Worm (Caenorhabditis elegans) whole organism, young adult: ENCODE results near the gene tex-2.

Experiments used
- B0336.3 ChIP-seq: fragments of 200-800 bp; sonication (Bioruptor generic); IDR thresholded peaks from 2 replicates; pipeline ENCODE4 v1.3.6; 2022; ENCODE audit warnings: missing genetic modification characterization, missing compliant biosample characterization
- C06A6.2 ChIP-seq: fragments of 200-800 bp; sonication (Bioruptor generic); conservative IDR thresholded peaks from 2 replicates; pipeline ENCODE4 v1.3.6; 2022; ENCODE audit warnings: missing genetic modification characterization, missing compliant biosample characterization
- C17E4.6 ChIP-seq: fragments of 200-800 bp; sonication (Bioruptor generic); IDR thresholded peaks from 2 replicates; pipeline ENCODE4 v1.3.6; 2022; ENCODE audit warnings: missing genetic modification reagents, missing genetic modification characterization, missing compliant biosample characterization
- D2030.7 ChIP-seq: fragments of 200-800 bp; sonication (Bioruptor generic); IDR thresholded peaks from 2 replicates; pipeline ENCODE4 v1.3.6; 2022; ENCODE audit warnings: missing genetic modification reagents, missing genetic modification characterization, missing compliant biosample characterization
- F23B12.7 ChIP-seq: sonication (generic microtip); optimal IDR thresholded peaks from 2 replicates; lab custom pipeline; 2017; ENCODE audit warnings: missing genetic modification characterization, mild to moderate bottlenecking, missing compliant biosample characterization, antibody characterized with exemption, moderate library complexity; ENCODE audit not compliant: insufficient read depth
- F49E8.2 ChIP-seq: sonication (generic microtip); optimal IDR thresholded peaks from 3 replicates; lab custom pipeline; 2017; ENCODE audit warnings: missing genetic modification characterization, mild to moderate bottlenecking, missing compliant biosample characterization, antibody characterized with exemption, moderate library complexity; ENCODE audit not compliant: insufficient read depth
- F52B5.7 ChIP-seq: sonication (generic microtip); optimal IDR thresholded peaks from 2 replicates; lab custom pipeline; 2016; ENCODE audit warnings: mild to moderate bottlenecking, missing genetic modification characterization, missing compliant biosample characterization
- K11D2.4 ChIP-seq: fragments of 200-800 bp; sonication (Bioruptor generic); IDR thresholded peaks from 2 replicates; pipeline ENCODE4 v1.3.6; 2022; ENCODE audit warnings: missing genetic modification reagents, missing genetic modification characterization, missing compliant biosample characterization
- K12H6.12 ChIP-seq: fragments of 200-800 bp; sonication (Bioruptor generic); optimal IDR thresholded peaks from 2 replicates; lab custom pipeline; 2018; ENCODE audit warnings: mild to moderate bottlenecking, missing genetic modification characterization, missing compliant biosample characterization
- T07F8.4 ChIP-seq: sonication (generic microtip); optimal IDR thresholded peaks from 2 replicates; lab custom pipeline; 2016; ENCODE audit warnings: mild to moderate bottlenecking, missing genetic modification characterization, moderate library complexity, missing compliant biosample characterization
- akir-1 ChIP-seq: fragments of 200-800 bp; sonication (Bioruptor generic); optimal IDR thresholded peaks from 2 replicates; lab custom pipeline; 2018; ENCODE audit warnings: mild to moderate bottlenecking, missing genetic modification characterization, moderate library complexity, missing compliant biosample characterization
- aptf-3 ChIP-seq: fragments of 200-800 bp; sonication (Bioruptor generic); IDR thresholded peaks from 2 replicates; pipeline ENCODE4 v1.3.6; 2022; ENCODE audit warnings: missing genetic modification characterization, missing compliant biosample characterization
- bed-1 ChIP-seq: fragments of 200-800 bp; sonication (Bioruptor generic); IDR thresholded peaks from 2 replicates; pipeline ENCODE4 v1.3.6; 2022; ENCODE audit warnings: missing genetic modification reagents, missing genetic modification characterization, missing compliant biosample characterization
- cebp-1 ChIP-seq, 2 experiments: fragments of 200-800 bp in 1 of 2; sonication (Bioruptor generic) in 1 of 2; sonication (generic microtip) in 1 of 2; IDR thresholded peaks in 1 of 2; optimal IDR thresholded peaks in 1 of 2; 2 replicates each; pipeline versions ENCODE4 v1.3.6 to Lab custom; 2017 to 2022; ENCODE audit warnings: missing compliant biosample characterization in 2 of 2, missing genetic modification characterization in 2 of 2, mild to moderate bottlenecking in 1 of 2, missing genetic modification reagents in 1 of 2, moderate library complexity in 1 of 2
- ceh-40 ChIP-seq: fragments of 200-800 bp; sonication (Bioruptor generic); IDR thresholded peaks from 2 replicates; pipeline ENCODE4 v1.3.6; 2022; ENCODE audit warnings: missing genetic modification characterization, missing compliant biosample characterization
- ceh-79 ChIP-seq: sonication (generic microtip); optimal IDR thresholded peaks from 2 replicates; lab custom pipeline; 2017; ENCODE audit warnings: mild to moderate bottlenecking, missing genetic modification characterization, missing compliant biosample characterization
- ceh-91 ChIP-seq: fragments of 200-800 bp; sonication (Bioruptor generic); IDR thresholded peaks from 2 replicates; pipeline ENCODE4 v1.3.6; 2022; ENCODE audit warnings: missing genetic modification reagents, missing genetic modification characterization, missing compliant biosample characterization
- chd-7 ChIP-seq: sonication (generic microtip); optimal IDR thresholded peaks from 2 replicates; lab custom pipeline; 2016; ENCODE audit warnings: mild to moderate bottlenecking, missing genetic modification characterization, moderate library complexity, missing compliant biosample characterization
- die-1 ChIP-seq: sonication (generic microtip); optimal IDR thresholded peaks from 2 replicates; lab custom pipeline; 2016; ENCODE audit warnings: missing genotype, mild to moderate bottlenecking, missing genetic modification characterization, missing compliant biosample characterization
- dpl-1 ChIP-seq: fragments of 150-350 bp; optimal IDR thresholded peaks from 2 replicates; lab custom pipeline; 2014; ENCODE audit warnings: missing biosample characterization, missing genetic modification reagents, missing genetic modification characterization
- efl-1 ChIP-seq: fragments of 150-350 bp; optimal IDR thresholded peaks from 2 replicates; lab custom pipeline; 2014; ENCODE audit warnings: missing biosample characterization, missing genetic modification reagents, missing genetic modification characterization
- egl-18 ChIP-seq: fragments of 200-800 bp; sonication (Bioruptor generic); IDR thresholded peaks from 2 replicates; pipeline ENCODE4 v1.3.6; 2022; ENCODE audit warnings: missing genetic modification reagents, missing genetic modification characterization, missing compliant biosample characterization
- egl-44 ChIP-seq: fragments of 200-800 bp; sonication (Bioruptor generic); IDR thresholded peaks from 2 replicates; pipeline ENCODE4 v1.3.6; 2022; ENCODE audit warnings: missing genetic modification reagents, missing genetic modification characterization, missing compliant biosample characterization
- ekl-4 ChIP-seq: fragments of 200-800 bp; sonication (Bioruptor generic); IDR thresholded peaks from 2 replicates; pipeline ENCODE4 v1.3.6; 2022; ENCODE audit warnings: missing genetic modification reagents, missing genetic modification characterization, missing compliant biosample characterization
- fkh-3 ChIP-seq: sonication (generic microtip); optimal IDR thresholded peaks from 2 replicates; lab custom pipeline; 2016; ENCODE audit warnings: mild to moderate bottlenecking, missing genetic modification characterization, missing compliant biosample characterization
- him-1 ChIP-seq: sonication (generic microtip); optimal IDR thresholded peaks from 2 replicates; lab custom pipeline; 2016; ENCODE audit warnings: missing genotype, missing genetic modification reagents, missing genetic modification characterization, missing compliant biosample characterization
- hmg-1.2 ChIP-seq: fragments of 200-800 bp; sonication (Bioruptor generic); IDR thresholded peaks from 2 replicates; pipeline ENCODE4 v1.3.6; 2022; ENCODE audit warnings: missing genetic modification reagents, missing genetic modification characterization, missing compliant biosample characterization
- hmg-20 ChIP-seq: fragments of 200-800 bp; sonication (Bioruptor generic); IDR thresholded peaks from 2 replicates; pipeline ENCODE4 v1.3.6; 2022; ENCODE audit warnings: missing genetic modification reagents, missing genetic modification characterization, missing compliant biosample characterization
- let-526 ChIP-seq: fragments of 200-800 bp; sonication (Bioruptor generic); IDR thresholded peaks from 2 replicates; pipeline ENCODE4 v1.3.6; 2022; ENCODE audit warnings: missing genetic modification reagents, missing genetic modification characterization, missing compliant biosample characterization
- let-607 ChIP-seq, 2 experiments: fragments of 200-800 bp in 1 of 2; sonication (Bioruptor generic) in 1 of 2; sonication (generic microtip) in 1 of 2; optimal IDR thresholded peaks; 2 replicates each; lab custom pipeline; 2016 to 2018; ENCODE audit warnings: mild to moderate bottlenecking in 2 of 2, missing compliant biosample characterization in 2 of 2, missing genetic modification characterization in 2 of 2, moderate library complexity in 2 of 2, missing genotype in 1 of 2
- lin-40 ChIP-seq: sonication (generic microtip); optimal IDR thresholded peaks from 2 replicates; lab custom pipeline; 2016; ENCODE audit warnings: missing genetic modification characterization, mild to moderate bottlenecking, missing compliant biosample characterization, missing genotype, missing genetic modification reagents
- lsl-1 ChIP-seq: fragments of 200-800 bp; sonication (Bioruptor generic); optimal IDR thresholded peaks from 2 replicates; lab custom pipeline; 2018; ENCODE audit warnings: mild to moderate bottlenecking, missing genetic modification characterization, moderate library complexity, missing compliant biosample characterization
- madf-3 ChIP-seq: fragments of 200-800 bp; sonication (Bioruptor generic); IDR thresholded peaks from 2 replicates; pipeline ENCODE4 v1.3.6; 2022; ENCODE audit warnings: missing genetic modification reagents, missing genetic modification characterization, missing compliant biosample characterization
- madf-8 ChIP-seq: fragments of 200-800 bp; sonication (Bioruptor generic); conservative IDR thresholded peaks from 2 replicates; pipeline ENCODE4 v1.3.6; 2022; ENCODE audit warnings: missing genetic modification reagents, missing genetic modification characterization, missing compliant biosample characterization
- mcd-1 ChIP-seq: fragments of 200-800 bp; sonication (Bioruptor generic); IDR thresholded peaks from 2 replicates; pipeline ENCODE4 v1.3.6; 2022; ENCODE audit warnings: missing genetic modification reagents, missing genetic modification characterization, missing compliant biosample characterization
- mxl-1 ChIP-seq: sonication (generic microtip); optimal IDR thresholded peaks from 2 replicates; lab custom pipeline; 2016; ENCODE audit warnings: missing genetic modification characterization, missing compliant biosample characterization
- nhr-120 ChIP-seq: fragments of 200-800 bp; sonication (Bioruptor generic); IDR thresholded peaks from 2 replicates; pipeline ENCODE4 v1.3.6; 2022; ENCODE audit warnings: missing genetic modification characterization, missing compliant biosample characterization
- nhr-179 ChIP-seq: sonication (generic microtip); optimal IDR thresholded peaks from 2 replicates; lab custom pipeline; 2016; ENCODE audit warnings: mild to moderate bottlenecking, missing genetic modification characterization, missing compliant biosample characterization
- nhr-80 ChIP-seq: sonication (generic microtip); optimal IDR thresholded peaks from 2 replicates; lab custom pipeline; 2016; ENCODE audit warnings: missing genetic modification characterization, missing compliant biosample characterization
- pbrm-1 ChIP-seq: fragments of 200-800 bp; sonication (Bioruptor generic); IDR thresholded peaks from 2 replicates; pipeline ENCODE4 v1.3.6; 2022; ENCODE audit warnings: missing genetic modification reagents, missing genetic modification characterization, missing compliant biosample characterization
- pha-4 ChIP-seq: fragments of 150-350 bp; sonication (generic microtip); optimal IDR thresholded peaks from 2 replicates; lab custom pipeline; 2014; ENCODE audit warnings: missing biosample characterization, missing genetic modification reagents, missing genetic modification characterization
- snpc-1.3 ChIP-seq: sonication (generic microtip); optimal IDR thresholded peaks from 2 replicates; lab custom pipeline; 2017; ENCODE audit warnings: missing genetic modification characterization, mild to moderate bottlenecking, missing compliant biosample characterization, antibody characterized with exemption, moderate library complexity, missing genotype, missing genetic modification reagents; ENCODE audit not compliant: insufficient read depth
- snpc-3.4 ChIP-seq: sonication (generic microtip); optimal IDR thresholded peaks from 2 replicates; lab custom pipeline; 2017; ENCODE audit warnings: missing genetic modification characterization, mild to moderate bottlenecking, missing compliant biosample characterization, antibody characterized with exemption, moderate library complexity, missing genotype, missing genetic modification reagents
- sptf-2 ChIP-seq: fragments of 200-800 bp; sonication (Bioruptor generic); optimal IDR thresholded peaks from 2 replicates; lab custom pipeline; 2018; ENCODE audit warnings: mild to moderate bottlenecking, missing genetic modification characterization, missing compliant biosample characterization
- tbx-9 ChIP-seq: sonication (generic microtip); optimal IDR thresholded peaks from 2 replicates; lab custom pipeline; 2016; ENCODE audit warnings: borderline replicate concordance, missing genetic modification characterization, inconsistent platforms, missing compliant biosample characterization
- tlf-1 ChIP-seq: fragments of 200-800 bp; sonication (Bioruptor generic); optimal IDR thresholded peaks from 2 replicates; lab custom pipeline; 2018; ENCODE audit warnings: mild to moderate bottlenecking, missing genetic modification characterization, missing compliant biosample characterization
- xnd-1 ChIP-seq: sonication (generic microtip); optimal IDR thresholded peaks from 2 replicates; lab custom pipeline; 2016; ENCODE audit warnings: missing genotype, missing genetic modification reagents, missing genetic modification characterization, missing compliant biosample characterization
- ztf-28 ChIP-seq: fragments of 200-800 bp; sonication (Bioruptor generic); IDR thresholded peaks from 2 replicates; pipeline ENCODE4 v1.3.6; 2022; ENCODE audit warnings: missing genetic modification reagents, missing genetic modification characterization, missing compliant biosample characterization

tex-2 gene

ce11 chrII:5901407-5902026 lies 28.1 kb upstream of the tex-2 start:
- TF ChIP-seq ceh-91 (GFP tag; lab: Robert Waterston, UW) (no peak), C17E4.6 (GFP tag; lab: Robert Waterston, UW) (no peak), akir-1 (GFP tag; lab: Kevin White, UChicago) (no peak), sptf-2 (no peak), cebp-1 (GFP tag; IDR thresholded peaks at IDR 0.05; lab: Robert Waterston, UW) (no peak), cebp-1 (tag; optimal IDR thresholded peaks at IDR 0.05; lab: Kevin White, UChicago) (peak; percentile 51), hmg-1.2 (peak; percentile 27; the same call in 1 of the 2 replicates), xnd-1 (no peak), nhr-80 (tag; lab: Kevin White, UChicago) (no peak), K12H6.12 (no peak), ekl-4 (no peak), lin-40 (tag; lab: Kevin White, UChicago) (peak; percentile 13), T07F8.4 (tag; lab: Kevin White, UChicago) (no peak), B0336.3 (GFP tag; lab: Robert Waterston, UW) (no peak; the same call in 1 of the 2 replicates), dpl-1 (no peak), madf-8 (no peak), egl-18 (no peak), fkh-3 (tag; lab: Kevin White, UChicago) (no peak), F52B5.7 (tag; lab: Kevin White, UChicago) (no peak), pha-4 (tag; lab: Kevin White, UChicago) (no peak), aptf-3 (GFP tag; lab: Robert Waterston, UW) (0 out of 2 replicates have a peak, but pooled peaks have one; percentile 69), ztf-28 (no peak), efl-1 (GFP tag; lab: Kevin White, UChicago) (no peak), D2030.7 (GFP tag; lab: Robert Waterston, UW) (no peak), egl-44 (no peak), pbrm-1 (GFP tag; lab: Robert Waterston, UW) (no peak), let-526 (GFP tag; lab: Robert Waterston, UW) (no peak), bed-1 (no peak), snpc-3.4 (no peak), nhr-179 (tag; lab: Kevin White, UChicago) (no peak), K11D2.4 (GFP tag; lab: Robert Waterston, UW) (no peak), madf-3 (GFP tag; lab: Robert Waterston, UW) (no peak), tlf-1 (no peak), chd-7 (tag; lab: Kevin White, UChicago) (no peak), snpc-1.3 (tag; lab: Kevin White, UChicago) (no peak), mxl-1 (no peak), let-607 (tag; optimal IDR thresholded peaks at IDR 0.05; lab: Kevin White, UChicago) (no peak), nhr-120 (no peak), F23B12.7 (tag; lab: Kevin White, UChicago) (no peak), ceh-40 (GFP tag; lab: Robert Waterston, UW) (no peak), mcd-1 (GFP tag; lab: Robert Waterston, UW) (peak; percentile 55), tbx-9 (no peak), him-1 (tag; lab: Kevin White, UChicago) (no peak), ceh-79 (no peak), F49E8.2 (tag; lab: Kevin White, UChicago) (no peak), lsl-1 (no peak), hmg-20 (GFP tag; lab: Robert Waterston, UW) (0 out of 2 replicates have a peak, but pooled peaks have one; percentile 16), die-1 (tag; lab: Kevin White, UChicago) (no peak), C06A6.2 (GFP tag; lab: Robert Waterston, UW) (no peak)
